Fruit fly (Drosophila melanogaster) whole organism, embryonic: Measurements from ENCODE around the gene lqf.
A peak's percentile ranks its signal among the peaks of the same experiment; 100 is the strongest.

Experiments
- Blimp-1 ChIP-seq: fragments of 200-800 bp; sonication (Bioruptor generic); optimal IDR thresholded peaks from 3 replicates; lab custom pipeline; 2018; ENCODE audit warnings: missing biosample characterization, missing genetic modification characterization, mild to moderate bottlenecking, moderate library complexity, missing genetic modification reagents
- CG11696 ChIP-seq: fragments of 200-800 bp; sonication (Bioruptor generic); IDR thresholded peaks from 2 replicates; pipeline ENCODE4 v1.3.6; 2022; ENCODE audit warnings: missing biosample characterization, missing genetic modification characterization
- CG18476 ChIP-seq: fragments of 200-800 bp; sonication (Bioruptor generic); optimal IDR thresholded peaks from 2 replicates; lab custom pipeline; 2016; ENCODE audit warnings: missing biosample characterization, mild to moderate bottlenecking, missing genetic modification characterization
- CG18599 ChIP-seq: fragments of 200-800 bp; sonication (Bioruptor generic); optimal IDR thresholded peaks from 3 replicates; lab custom pipeline; 2017; ENCODE audit warnings: missing biosample characterization, missing genetic modification characterization, mild to moderate bottlenecking, moderate library complexity, missing genetic modification reagents
- CG31441 ChIP-seq: fragments of 200-800 bp; sonication (Bioruptor generic); IDR thresholded peaks from 2 replicates; pipeline ENCODE4 v1.3.6; 2022; ENCODE audit warnings: missing biosample characterization, missing genetic modification characterization
- CG42726 ChIP-seq: fragments of 200-800 bp; sonication (Bioruptor generic); IDR thresholded peaks from 2 replicates; pipeline ENCODE4 v1.3.6; 2022; ENCODE audit warnings: missing biosample characterization, missing genetic modification characterization; ENCODE audit not compliant: partially characterized antibody
- CG6813 ChIP-seq: fragments of 200-800 bp; sonication (Bioruptor generic); optimal IDR thresholded peaks from 2 replicates; lab custom pipeline; 2017; ENCODE audit warnings: missing biosample characterization, missing genetic modification characterization, mild to moderate bottlenecking, moderate library complexity, missing genetic modification reagents
- CG6854 ChIP-seq: fragments of 200-800 bp; sonication (Bioruptor generic); optimal IDR thresholded peaks from 3 replicates; lab custom pipeline; 2017; ENCODE audit warnings: missing biosample characterization, mild to moderate bottlenecking, missing genetic modification characterization
- CG7745 ChIP-seq: fragments of 200-800 bp; sonication (Bioruptor generic); optimal IDR thresholded peaks from 2 replicates; lab custom pipeline; 2018; ENCODE audit warnings: missing biosample characterization, mild to moderate bottlenecking, missing genetic modification characterization, moderate library complexity
- CG9876 ChIP-seq: fragments of 200-800 bp; sonication (Bioruptor generic); optimal IDR thresholded peaks from 2 replicates; lab custom pipeline; 2016; ENCODE audit warnings: missing biosample characterization, missing genetic modification characterization
- D19A ChIP-seq: fragments of 200-800 bp; optimal IDR thresholded peaks from 3 replicates; lab custom pipeline; 2019; ENCODE audit warnings: missing biosample characterization, mild to moderate bottlenecking, missing genetic modification characterization, moderate library complexity
- Dbx ChIP-seq: fragments of 200-800 bp; sonication (Bioruptor generic); IDR thresholded peaks from 3 replicates; pipeline ENCODE4 v1.3.6; 2022; ENCODE audit warnings: missing biosample characterization, missing genetic modification characterization
- Dip2 ChIP-seq: fragments of 200-800 bp; sonication (Bioruptor generic); IDR thresholded peaks from 2 replicates; pipeline ENCODE4 v1.3.6; 2022; ENCODE audit warnings: missing biosample characterization, missing genetic modification characterization
- Dp ChIP-seq: fragments of 200-800 bp; sonication (Bioruptor generic); optimal IDR thresholded peaks from 2 replicates; lab custom pipeline; 2018; ENCODE audit warnings: missing biosample characterization, mild to moderate bottlenecking, missing genetic modification characterization, moderate library complexity
- Drgx ChIP-seq: fragments of 200-800 bp; sonication (Bioruptor generic); IDR thresholded peaks from 2 replicates; pipeline ENCODE4 v1.3.6; 2022; ENCODE audit warnings: missing biosample characterization, missing genetic modification characterization
- Fer1 ChIP-seq: fragments of 200-800 bp; sonication (Bioruptor generic); optimal IDR thresholded peaks from 2 replicates; lab custom pipeline; 2017; ENCODE audit warnings: missing biosample characterization, mild to moderate bottlenecking, missing genetic modification characterization
- MTF-1 ChIP-seq: fragments of 200-800 bp; sonication (Bioruptor generic); optimal IDR thresholded peaks from 2 replicates; lab custom pipeline; 2018; ENCODE audit warnings: missing biosample characterization, mild to moderate bottlenecking, missing genetic modification characterization, borderline replicate concordance
- NC2β ChIP-seq: fragments of 200-800 bp; sonication (Bioruptor generic); optimal IDR thresholded peaks from 2 replicates; lab custom pipeline; 2016; ENCODE audit warnings: missing biosample characterization, missing genetic modification characterization
- Neu2 ChIP-seq: fragments of 200-800 bp; sonication (Bioruptor generic); optimal IDR thresholded peaks from 3 replicates; lab custom pipeline; 2016; ENCODE audit warnings: missing biosample characterization, missing genetic modification characterization, borderline replicate concordance
- Tbp ChIP-seq: fragments of >200 bp; optimal IDR thresholded peaks from 2 replicates; lab custom pipeline; 2018; ENCODE audit warnings: missing biosample characterization, missing genetic modification characterization
- br ChIP-seq: fragments of >200 bp; optimal IDR thresholded peaks from 2 replicates; lab custom pipeline; 2017
- fd96Cb ChIP-seq: fragments of 200-800 bp; sonication (Bioruptor generic); optimal IDR thresholded peaks from 2 replicates; lab custom pipeline; 2018; ENCODE audit warnings: missing biosample characterization, mild to moderate bottlenecking, missing genetic modification characterization, moderate library complexity
- gce ChIP-seq: fragments of 200-800 bp; sonication (Bioruptor generic); IDR thresholded peaks from 3 replicates; pipeline ENCODE4 v1.3.6; 2022; ENCODE audit warnings: missing biosample characterization, missing genetic modification characterization
- kni ChIP-seq: fragments of 200-800 bp; sonication (Bioruptor generic); optimal IDR thresholded peaks from 3 replicates; lab custom pipeline; 2017; ENCODE audit warnings: mild to moderate bottlenecking, missing biosample characterization, missing genetic modification reagents, missing genetic modification characterization
- pfk ChIP-seq: fragments of 200-800 bp; sonication (Bioruptor generic); optimal IDR thresholded peaks from 2 replicates; lab custom pipeline; 2018; ENCODE audit warnings: missing biosample characterization, mild to moderate bottlenecking, missing genetic modification characterization, moderate library complexity
- pros ChIP-seq: fragments of 200-800 bp; sonication (Bioruptor generic); optimal IDR thresholded peaks from 3 replicates; lab custom pipeline; 2019; ENCODE audit warnings: missing biosample characterization, mild to moderate bottlenecking, missing genetic modification characterization, moderate library complexity
- sens ChIP-seq: fragments of 200-800 bp; sonication (Bioruptor generic); peaks from one replicate; lab custom pipeline; 2016; ENCODE audit warnings: missing biosample characterization, missing genetic modification characterization
- sens-2 ChIP-seq: fragments of 200-800 bp; sonication (Bioruptor generic); IDR thresholded peaks from 2 replicates; pipeline ENCODE4 v1.3.6; 2022; ENCODE audit warnings: missing biosample characterization, missing genetic modification characterization
- sima ChIP-seq: fragments of 200-800 bp; sonication (Bioruptor generic); optimal IDR thresholded peaks from 2 replicates; lab custom pipeline; 2016; ENCODE audit warnings: missing biosample characterization, missing genetic modification characterization
- slou ChIP-seq: fragments of 200-800 bp; sonication (Bioruptor generic); optimal IDR thresholded peaks from 3 replicates; lab custom pipeline; 2016; ENCODE audit warnings: missing biosample characterization, missing genetic modification characterization
- tap ChIP-seq: fragments of 200-800 bp; optimal IDR thresholded peaks from 3 replicates; lab custom pipeline; 2019; ENCODE audit warnings: missing biosample characterization, mild to moderate bottlenecking, missing genetic modification characterization, moderate library complexity

The lqf gene

dm6 chr3L:7541068-7541467, 12.5 kb downstream of the lqf start, which contains the start of gene CG32374:
TSS of gene CG32374 (minus strand) at chr3L:7541168.
- TF ChIP-seq Tbp (GFP tag; lab: Kevin White, UChicago) (no peak), CG6854 (GFP tag; lab: Kevin White, UChicago) (no peak), CG9876 (no peak), gce (no peak), pros (GFP tag; lab: Kevin White, UChicago) (no peak), CG42726 (GFP tag; lab: Robert Waterston, UW) (no peak), NC2β (GFP tag; lab: Kevin White, UChicago) (no peak), tap (tag; lab: Kevin White, UChicago) (no peak), MTF-1 (GFP tag; lab: Kevin White, UChicago) (no peak), Dp (GFP tag; lab: Kevin White, UChicago) (no peak), pfk (GFP tag; lab: Kevin White, UChicago) (no peak), CG31441 (GFP tag; lab: Robert Waterston, UW) (no peak), slou (GFP tag; lab: Kevin White, UChicago) (no peak), Drgx (GFP tag; lab: Robert Waterston, UW) (no peak), sima (GFP tag; lab: Kevin White, UChicago) (no peak), CG6813 (GFP tag; lab: Kevin White, UChicago) (no peak)
- TF ChIP-seq, all 482 proteins: peak for 0

- TF ChIP-seq sens-2 (GFP tag; lab: Robert Waterston, UW) (no peak), D19A (tag; lab: Kevin White, UChicago) (no peak), Dbx (no peak), fd96Cb (tag; lab: Kevin White, UChicago) (no peak), Dip2 (GFP tag; lab: Robert Waterston, UW) (no peak), br (lab: Kevin White, UChicago) (no peak), kni (GFP tag; lab: Kevin White, UChicago) (no peak), Fer1 (GFP tag; lab: Kevin White, UChicago) (no peak), CG11696 (GFP tag; lab: Robert Waterston, UW) (no peak)
Observed at dm6 chr3L:7542357-7542756, 13.8 kb downstream of the lqf start, which contains the start of gene CG32376. TSS of gene CG32376 (minus strand) at chr3L:7542457.

DNA sequence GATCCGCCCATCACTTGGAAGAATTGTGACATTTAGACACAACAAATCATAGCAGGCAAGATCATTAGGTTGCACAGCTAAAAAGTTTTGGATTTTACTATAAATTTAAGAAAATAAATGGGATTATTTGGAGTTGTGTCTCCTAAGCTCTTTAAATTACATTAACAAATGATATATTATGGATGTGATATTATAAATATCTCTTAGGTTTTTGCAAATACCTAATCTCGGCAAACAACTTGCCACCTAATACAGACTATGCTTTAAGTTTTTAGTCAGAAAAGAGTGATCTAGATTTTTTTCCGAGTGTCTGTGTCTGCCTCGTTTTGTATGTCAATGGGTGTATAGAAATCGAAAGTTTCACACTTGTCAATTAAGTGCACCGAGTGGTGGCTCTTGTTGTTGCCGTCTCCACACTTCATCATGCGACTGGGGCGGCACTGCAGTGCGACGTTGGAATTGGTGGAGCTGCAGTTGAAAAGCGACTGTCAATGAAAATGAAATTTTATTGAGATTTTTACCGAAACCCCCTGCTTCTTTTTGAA, 16.1 kb downstream of the lqf start:
- TF ChIP-seq sens (GFP tag; lab: Kevin White, UChicago) (peak; percentile 17), CG18476 (no peak), Blimp-1 (GFP tag; lab: Kevin White, UChicago) (peak; percentile 70)

DNA sequence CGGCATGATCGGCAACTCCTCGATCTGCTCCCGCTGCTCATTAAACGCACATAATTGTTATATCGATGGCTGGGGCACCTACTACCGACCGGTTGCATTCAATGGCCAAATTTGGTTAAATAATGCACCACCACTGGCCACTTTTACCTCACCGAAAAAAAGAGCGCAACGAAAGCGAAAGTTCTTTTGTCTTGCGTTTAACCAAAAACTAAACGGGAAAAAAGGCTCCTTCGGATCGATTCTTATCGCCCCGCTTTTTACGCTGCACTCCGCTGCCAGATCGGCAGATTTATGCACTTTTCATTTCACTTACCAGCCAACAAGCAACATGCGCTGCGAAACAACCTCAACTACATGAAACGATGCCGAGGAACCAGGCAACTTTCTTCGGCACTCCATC, 17.0 kb downstream of the lqf start:
- no peak for TF ChIP-seq Neu2 (GFP tag; lab: Kevin White, UChicago)

DNA sequence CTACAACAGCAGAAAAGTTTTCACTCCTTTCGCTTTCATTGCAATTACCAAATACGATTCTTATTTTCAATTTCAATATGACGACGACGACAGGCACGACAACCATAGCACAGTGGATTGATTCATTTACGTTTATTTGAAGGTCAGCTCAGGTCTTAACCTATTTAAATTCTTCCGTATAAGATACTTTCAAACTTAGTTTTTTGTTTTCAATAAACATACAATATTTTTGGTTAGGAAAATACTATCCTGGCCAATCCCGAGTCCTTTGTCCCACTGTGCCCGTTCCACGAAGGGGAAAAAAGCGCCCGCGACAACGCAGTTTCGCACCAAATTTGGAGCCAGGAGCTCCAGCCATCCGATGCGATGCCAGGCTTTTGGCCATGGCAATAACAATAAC, 21.6 kb downstream of the lqf start:
- peak; percentile 46 for TF ChIP-seq sens (GFP tag; lab: Kevin White, UChicago)
- peak; percentile 30 for TF ChIP-seq Blimp-1 (GFP tag; lab: Kevin White, UChicago)
- TF ChIP-seq Drgx (GFP tag; lab: Robert Waterston, UW), result peak; percentile 47
- TF ChIP-seq sima (GFP tag; lab: Kevin White, UChicago), result no peak
- no peak for TF ChIP-seq CG7745 (tag; lab: Kevin White, UChicago)

DNA sequence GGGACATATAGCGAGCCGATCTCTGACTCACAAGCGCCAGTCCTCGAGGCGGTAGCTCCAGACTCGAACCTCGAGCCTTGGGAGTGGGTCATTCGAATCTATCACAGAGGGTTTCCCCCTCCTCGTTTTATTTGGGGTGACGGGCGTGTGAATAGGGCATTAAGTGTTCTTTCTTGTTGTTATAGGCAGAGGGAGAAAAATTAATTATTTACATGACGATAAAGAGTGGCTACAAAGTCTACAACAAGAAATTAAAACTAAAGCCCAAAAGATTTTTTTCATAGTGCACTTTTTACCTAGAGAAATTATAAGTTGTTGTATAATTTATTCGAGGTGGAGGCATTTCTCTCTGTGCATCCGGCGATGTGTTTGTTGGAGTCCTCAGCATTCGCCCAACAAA, 23.9 kb downstream of the lqf start:
- TF ChIP-seq sens (GFP tag; lab: Kevin White, UChicago) (peak; percentile 67), CG18599 (GFP tag; lab: Kevin White, UChicago) (no peak)
